Fruit fly (Drosophila melanogaster) whole organism, prepupa: ENCODE measurements around the gene Sms.

Experiments
- CG10631 ChIP-seq: fragments of 200-800 bp; sonication (Bioruptor generic); optimal IDR thresholded peaks from 2 replicates; lab custom pipeline; 2016; ENCODE audit warnings: missing biosample characterization, missing genetic modification characterization
- CG10669 ChIP-seq: fragments of 200-800 bp; sonication (Bioruptor generic); optimal IDR thresholded peaks from 3 replicates; lab custom pipeline; 2018; ENCODE audit warnings: missing biosample characterization, mild to moderate bottlenecking, missing genetic modification characterization, moderate library complexity
- CG11294 ChIP-seq: fragments of 200-800 bp; sonication (Bioruptor generic); IDR thresholded peaks from 2 replicates; pipeline ENCODE4 v1.3.6; 2022; ENCODE audit warnings: missing biosample characterization, missing genetic modification characterization
- CG11902 ChIP-seq: fragments of 200-800 bp; sonication (Bioruptor generic); optimal IDR thresholded peaks from 3 replicates; lab custom pipeline; 2016; ENCODE audit warnings: missing biosample characterization, missing genetic modification characterization
- CG15336 ChIP-seq: fragments of 200-800 bp; sonication (Bioruptor generic); IDR thresholded peaks from 2 replicates; pipeline ENCODE4 v1.3.6; 2022; ENCODE audit warnings: missing biosample characterization, missing genetic modification characterization
- CG16779 ChIP-seq: fragments of 200-800 bp; sonication (Bioruptor generic); optimal IDR thresholded peaks from 3 replicates; lab custom pipeline; 2017; ENCODE audit warnings: missing biosample characterization, mild to moderate bottlenecking, missing genetic modification characterization
- CG3032 ChIP-seq: fragments of 200-800 bp; optimal IDR thresholded peaks from 2 replicates; lab custom pipeline; 2019; ENCODE audit warnings: missing biosample characterization, mild to moderate bottlenecking, missing genetic modification characterization, moderate library complexity
- CG32006 ChIP-seq: fragments of 200-800 bp; sonication (Bioruptor generic); optimal IDR thresholded peaks from 3 replicates; lab custom pipeline; 2017; ENCODE audit warnings: missing biosample characterization, mild to moderate bottlenecking, missing genetic modification characterization
- CG3919 ChIP-seq: fragments of 200-800 bp; sonication (Bioruptor generic); optimal IDR thresholded peaks from 3 replicates; lab custom pipeline; 2016; ENCODE audit warnings: missing biosample characterization, missing genetic modification characterization
- CG4318 ChIP-seq: fragments of 200-800 bp; sonication (Bioruptor generic); optimal IDR thresholded peaks from 3 replicates; lab custom pipeline; 2017; ENCODE audit warnings: missing biosample characterization, mild to moderate bottlenecking, missing genetic modification characterization
- CG6163 ChIP-seq: fragments of 200-800 bp; sonication (Bioruptor generic); IDR thresholded peaks from 3 replicates; pipeline ENCODE4 v1.3.6; 2022; ENCODE audit warnings: missing biosample characterization, missing genetic modification characterization
- CG6276 ChIP-seq: fragments of 200-800 bp; sonication (Bioruptor generic); optimal IDR thresholded peaks from 2 replicates; lab custom pipeline; 2017; ENCODE audit warnings: missing biosample characterization, mild to moderate bottlenecking, missing genetic modification characterization
- CG6808 ChIP-seq: fragments of 200-800 bp; sonication (Bioruptor generic); optimal IDR thresholded peaks from 3 replicates; lab custom pipeline; 2017; ENCODE audit warnings: missing biosample characterization, missing genetic modification characterization, mild to moderate bottlenecking, moderate library complexity, missing genetic modification reagents
- CG6854 ChIP-seq: fragments of 200-800 bp; sonication (Bioruptor generic); optimal IDR thresholded peaks from 2 replicates; lab custom pipeline; 2017; ENCODE audit warnings: missing biosample characterization, mild to moderate bottlenecking, missing genetic modification characterization
- CG7368 ChIP-seq: fragments of 200-800 bp; sonication (Bioruptor generic); optimal IDR thresholded peaks from 3 replicates; lab custom pipeline; 2016; ENCODE audit warnings: missing biosample characterization, missing genetic modification characterization
- CG8119 ChIP-seq: fragments of 200-800 bp; sonication (Bioruptor generic); IDR thresholded peaks from 3 replicates; pipeline ENCODE4 v1.3.6; 2022; ENCODE audit warnings: missing biosample characterization, missing genetic modification characterization
- CG8319 ChIP-seq: fragments of 200-800 bp; sonication (Bioruptor generic); optimal IDR thresholded peaks from 3 replicates; lab custom pipeline; 2016; ENCODE audit warnings: missing biosample characterization, missing genetic modification characterization
- CG8632 ChIP-seq: fragments of 200-800 bp; sonication (Bioruptor generic); optimal IDR thresholded peaks from 3 replicates; lab custom pipeline; 2016; ENCODE audit warnings: missing biosample characterization, missing genetic modification characterization
- Eip75B ChIP-seq: fragments of 200-800 bp; sonication (Bioruptor generic); optimal IDR thresholded peaks from 3 replicates; lab custom pipeline; 2016; ENCODE audit warnings: missing biosample characterization, missing genetic modification characterization
- Eip78C ChIP-seq: fragments of 200-800 bp; sonication (Bioruptor generic); peaks from one replicate; lab custom pipeline; 2016; ENCODE audit warnings: missing biosample characterization, missing genetic modification characterization
- Eip93F ChIP-seq: fragments of 200-800 bp; sonication (Bioruptor generic); optimal IDR thresholded peaks from 2 replicates; lab custom pipeline; 2016; ENCODE audit warnings: missing biosample characterization, mild to moderate bottlenecking, missing genetic modification characterization
- Ets21C ChIP-seq: fragments of 200-800 bp; sonication (Bioruptor generic); optimal IDR thresholded peaks from 3 replicates; lab custom pipeline; 2016; ENCODE audit warnings: missing biosample characterization, missing genetic modification characterization
- Ets96B ChIP-seq: fragments of 200-800 bp; optimal IDR thresholded peaks from 2 replicates; lab custom pipeline; 2019; ENCODE audit warnings: missing biosample characterization, mild to moderate bottlenecking, missing genetic modification characterization, moderate library complexity
- Gug ChIP-seq: fragments of 200-800 bp; sonication (Bioruptor generic); IDR thresholded peaks from 2 replicates; pipeline ENCODE4 v1.3.6; 2022; ENCODE audit warnings: missing biosample characterization, missing genetic modification characterization
- Hr38 ChIP-seq: sonication (Bioruptor generic); optimal IDR thresholded peaks from 2 replicates; lab custom pipeline; 2016; ENCODE audit warnings: missing biosample characterization, missing genetic modification characterization
- Hr4 ChIP-seq: fragments of 200-800 bp; sonication (Bioruptor generic); optimal IDR thresholded peaks from 3 replicates; lab custom pipeline; 2016; ENCODE audit warnings: missing biosample characterization, missing genetic modification characterization
- Met ChIP-seq: fragments of 200-800 bp; sonication (Bioruptor generic); optimal IDR thresholded peaks from 3 replicates; lab custom pipeline; 2016; ENCODE audit warnings: missing biosample characterization, missing genetic modification characterization
- OdsH ChIP-seq: fragments of 200-800 bp; sonication (Bioruptor generic); optimal IDR thresholded peaks from 3 replicates; lab custom pipeline; 2016; ENCODE audit warnings: missing biosample characterization, missing genetic modification characterization
- Sox102F ChIP-seq: fragments of 200-800 bp; sonication (Bioruptor generic); optimal IDR thresholded peaks from 2 replicates; lab custom pipeline; 2016; ENCODE audit warnings: missing biosample characterization, mild to moderate bottlenecking, missing genetic modification characterization
- Sox14 ChIP-seq: fragments of 200-800 bp; sonication (Bioruptor generic); optimal IDR thresholded peaks from 3 replicates; lab custom pipeline; 2016; ENCODE audit warnings: missing biosample characterization, missing genetic modification characterization
- Sox15 ChIP-seq: fragments of 200-800 bp; sonication (Bioruptor generic); optimal IDR thresholded peaks from 3 replicates; lab custom pipeline; 2016; ENCODE audit warnings: missing biosample characterization, missing genetic modification characterization
- acj6 ChIP-seq: fragments of 200-800 bp; sonication (Bioruptor generic); optimal IDR thresholded peaks from 3 replicates; lab custom pipeline; 2016; ENCODE audit warnings: missing biosample characterization, missing genetic modification characterization
- eg ChIP-seq: fragments of 200-800 bp; sonication (Bioruptor generic); IDR thresholded peaks from 3 replicates; pipeline ENCODE4 v1.3.6; 2022; ENCODE audit warnings: missing biosample characterization, missing genetic modification characterization
- esn ChIP-seq: fragments of 200-800 bp; sonication (Bioruptor generic); optimal IDR thresholded peaks from 2 replicates; lab custom pipeline; 2016; ENCODE audit warnings: missing biosample characterization, mild to moderate bottlenecking, missing genetic modification characterization, moderate library complexity
- fd59A ChIP-seq: fragments of 200-800 bp; sonication (Bioruptor generic); optimal IDR thresholded peaks from 2 replicates; lab custom pipeline; 2017; ENCODE audit warnings: missing biosample characterization, mild to moderate bottlenecking, missing genetic modification characterization, missing genetic modification reagents
- fd85E ChIP-seq: fragments of 200-800 bp; sonication (Bioruptor generic); optimal IDR thresholded peaks from 3 replicates; lab custom pipeline; 2016; ENCODE audit warnings: missing biosample characterization, missing genetic modification characterization
- salr ChIP-seq, 2 experiments: fragments of 200-800 bp; sonication (Bioruptor generic); optimal IDR thresholded peaks; 3 replicates each; lab custom pipeline; 2016 to 2018; ENCODE audit warnings: missing biosample characterization in 2 of 2, missing genetic modification characterization in 2 of 2, mild to moderate bottlenecking in 1 of 2
- ss ChIP-seq, 2 experiments: fragments of 200-800 bp; sonication (Bioruptor generic); optimal IDR thresholded peaks; 2 replicates in 1 of 2; 3 replicates in 1 of 2; lab custom pipeline; 2017 to 2018; ENCODE audit warnings: mild to moderate bottlenecking in 2 of 2, missing biosample characterization in 2 of 2, missing genetic modification characterization in 2 of 2, moderate library complexity in 1 of 2
- topi ChIP-seq: fragments of 200-800 bp; sonication (Bioruptor generic); optimal IDR thresholded peaks from 3 replicates; lab custom pipeline; 2016; ENCODE audit warnings: missing biosample characterization, missing genetic modification characterization
- vri ChIP-seq: fragments of 200-800 bp; sonication (Bioruptor generic); optimal IDR thresholded peaks from 3 replicates; lab custom pipeline; 2016; ENCODE audit warnings: missing biosample characterization, mild to moderate bottlenecking, missing genetic modification characterization

The Sms gene

dm6 chr3L:12227219-12227618 is 49.8 kb downstream of the Sms start:
- no peak for TF ChIP-seq CG6276 (GFP tag; lab: Kevin White, UChicago)
- TF ChIP-seq topi, result no peak
- no peak for TF ChIP-seq CG11294
- no peak for TF ChIP-seq CG8632 (GFP tag; lab: Kevin White, UChicago)
- TF ChIP-seq fd85E (GFP tag; lab: Kevin White, UChicago), result no peak
- no peak for TF ChIP-seq Met (GFP tag; lab: Kevin White, UChicago)
- no peak for TF ChIP-seq eg
- TF ChIP-seq Hr4 (GFP tag; lab: Kevin White, UChicago), result no peak
- no peak for TF ChIP-seq Eip75B (GFP tag; lab: Kevin White, UChicago)
- TF ChIP-seq Ets21C (GFP tag; lab: Kevin White, UChicago), result no peak
- TF ChIP-seq Eip93F (GFP tag; lab: Kevin White, UChicago), result no peak
- TF ChIP-seq vri (GFP tag; lab: Kevin White, UChicago), result no peak
- TF ChIP-seq Hr38 (GFP tag; lab: Kevin White, UChicago), result no peak
- TF ChIP-seq Ets96B (tag; lab: Kevin White, UChicago), result no peak
- no peak for TF ChIP-seq CG11902 (GFP tag; lab: Kevin White, UChicago)
- TF ChIP-seq Sox102F, result no peak
- TF ChIP-seq Sox15 (GFP tag; lab: Kevin White, UChicago), result no peak
- no peak for TF ChIP-seq CG6163

dm6 chr3L:12223635-12224016 is 53.4 kb downstream of the Sms start:
- TF ChIP-seq CG10669 (GFP tag; lab: Kevin White, UChicago), result no peak
- TF ChIP-seq Hr4 (GFP tag; lab: Kevin White, UChicago), result peak; percentile 16
- no peak for TF ChIP-seq CG3032 (tag; lab: Kevin White, UChicago)
- no peak for TF ChIP-seq CG11902 (GFP tag; lab: Kevin White, UChicago)
- TF ChIP-seq CG8119 (GFP tag; lab: Robert Waterston, UW), result peak; percentile 53; the same call in 2 of the 3 replicates
- TF ChIP-seq eg, result 0 out of 3 replicates have a peak, but pooled peaks have one; percentile 9
- TF ChIP-seq vri (GFP tag; lab: Kevin White, UChicago), result no peak
- no peak for TF ChIP-seq fd85E (GFP tag; lab: Kevin White, UChicago)
- peak; percentile 3 for TF ChIP-seq CG6276 (GFP tag; lab: Kevin White, UChicago)
- no peak for TF ChIP-seq Gug (GFP tag; lab: Robert Waterston, UW)
- TF ChIP-seq Ets96B (tag; lab: Kevin White, UChicago), result no peak
- no peak for TF ChIP-seq CG6163
- TF ChIP-seq topi, result no peak
- TF ChIP-seq Sox14 (GFP tag; lab: Kevin White, UChicago), result no peak
- TF ChIP-seq CG6854 (GFP tag; lab: Kevin White, UChicago), result no peak
- TF ChIP-seq Hr38 (GFP tag; lab: Kevin White, UChicago), result no peak
- no peak for TF ChIP-seq Eip75B (GFP tag; lab: Kevin White, UChicago)
- TF ChIP-seq acj6 (GFP tag; lab: Kevin White, UChicago), result no peak
- TF ChIP-seq salr (GFP tag; optimal IDR thresholded peaks at IDR 0.05; lab: Kevin White, UChicago), result no peak
- no peak for TF ChIP-seq Met (GFP tag; lab: Kevin White, UChicago)
- TF ChIP-seq OdsH (GFP tag; lab: Kevin White, UChicago), result no peak
- TF ChIP-seq fd59A (GFP tag; lab: Kevin White, UChicago), result no peak
- TF ChIP-seq Eip78C, result peak; percentile 53
- TF ChIP-seq CG4318 (GFP tag; lab: Kevin White, UChicago), result peak; percentile 10
- no peak for TF ChIP-seq CG10631 (GFP tag; lab: Kevin White, UChicago)
- TF ChIP-seq ss (GFP tag; optimal IDR thresholded peaks at IDR 0.05; lab: Kevin White, UChicago), result no peak
- no peak for TF ChIP-seq Sox15 (GFP tag; lab: Kevin White, UChicago)
- TF ChIP-seq esn (GFP tag; lab: Kevin White, UChicago), result no peak
- TF ChIP-seq CG15336 (GFP tag; lab: Robert Waterston, UW), result peak; percentile 21; the same call in 1 of the 2 replicates
- peak; percentile 52 for TF ChIP-seq CG32006 (GFP tag; lab: Kevin White, UChicago)
- no peak for TF ChIP-seq CG7368

- TF ChIP-seq fd59A (GFP tag; lab: Kevin White, UChicago) (no peak), CG7368 (no peak), CG8319 (GFP tag; lab: Kevin White, UChicago) (no peak), vri (GFP tag; lab: Kevin White, UChicago) (no peak), CG8119 (GFP tag; lab: Robert Waterston, UW) (no peak; the same call in 2 of the 3 replicates), Gug (GFP tag; lab: Robert Waterston, UW) (no peak), Hr38 (GFP tag; lab: Kevin White, UChicago) (no peak), Ets21C (GFP tag; lab: Kevin White, UChicago) (no peak), CG16779 (no peak), esn (GFP tag; lab: Kevin White, UChicago) (no peak), ss (GFP tag; optimal IDR thresholded peaks at IDR 0.05; lab: Kevin White, UChicago) (no peak), CG32006 (GFP tag; lab: Kevin White, UChicago) (peak; percentile 17), CG3032 (tag; lab: Kevin White, UChicago) (no peak), CG15336 (GFP tag; lab: Robert Waterston, UW) (peak; percentile 72), acj6 (GFP tag; lab: Kevin White, UChicago) (peak; percentile 11), CG3919 (GFP tag; lab: Kevin White, UChicago) (no peak), CG6808 (GFP tag; lab: Kevin White, UChicago) (no peak), CG6163 (peak; percentile 36; the same call in 1 of the 3 replicates), Hr4 (GFP tag; lab: Kevin White, UChicago) (peak; percentile 33), CG6276 (GFP tag; lab: Kevin White, UChicago) (no peak), fd85E (GFP tag; lab: Kevin White, UChicago) (no peak), eg (peak; percentile 66)
Measured at dm6 chr3L:12222945-12223634, 54.0 kb downstream of the Sms start.
